Fruit fly (Drosophila melanogaster): ENCODE results near the gene CG32202.

DNA sequence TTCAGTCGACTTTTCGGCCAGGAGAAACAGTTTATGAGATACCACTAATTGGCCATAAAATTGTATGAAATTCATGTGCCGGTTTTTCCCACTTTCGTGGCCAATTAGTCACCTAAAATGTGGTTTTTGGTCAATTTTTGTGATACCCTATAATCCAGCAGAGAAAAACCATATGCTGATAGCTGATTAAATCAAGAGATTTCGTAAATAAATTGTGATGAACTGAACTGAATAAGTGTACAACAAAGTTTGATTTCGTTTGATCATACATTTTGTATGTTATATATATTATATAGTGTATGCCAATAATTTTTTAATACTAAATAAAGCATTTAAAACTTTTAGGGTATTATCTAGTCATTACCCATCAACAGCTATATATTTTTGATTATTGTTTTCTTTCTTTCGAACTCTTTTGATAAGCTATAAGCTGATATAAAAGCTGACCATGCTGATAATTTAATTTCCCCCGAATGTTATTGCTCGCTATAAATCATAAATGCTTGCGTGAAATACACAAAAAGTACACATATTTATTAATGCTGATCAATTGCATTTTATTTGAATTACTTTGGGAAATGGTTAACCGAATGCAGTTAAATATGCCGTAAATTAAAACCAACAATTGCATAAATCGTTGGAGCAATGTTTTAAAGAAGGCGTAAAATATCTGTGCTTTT lies 47.1 kb upstream of the CG32202 start:
- TF ChIP-seq OdsH (GFP tag; optimal IDR thresholded peaks at IDR 0.05): no peak
- no peak for TF ChIP-seq CG11902 (GFP tag; optimal IDR thresholded peaks at IDR 0.05)
- no peak for TF ChIP-seq ss (GFP tag; optimal IDR thresholded peaks at IDR 0.05)
- no peak for TF ChIP-seq spab (GFP tag; optimal IDR thresholded peaks at IDR 0.05)
- TF ChIP-seq vri (GFP tag; optimal IDR thresholded peaks at IDR 0.05): no peak
- TF ChIP-seq topi (GFP tag; optimal IDR thresholded peaks at IDR 0.05): no peak
- no peak for TF ChIP-seq CG8319 (GFP tag; optimal IDR thresholded peaks at IDR 0.05)
- TF ChIP-seq CG6808 (GFP tag; optimal IDR thresholded peaks at IDR 0.05): no peak

All from whole organism, prepupa.